Fruit fly (Drosophila melanogaster) whole organism, embryonic: ENCODE data around the gene CG5612.

ENCODE experiments used
- Antp ChIP-seq: fragments of 200-800 bp; sonication (Bioruptor generic); optimal IDR thresholded peaks from 3 replicates; lab custom pipeline; 2016; ENCODE audit warnings: missing biosample characterization, missing genetic modification characterization
- Atf-2 ChIP-seq: fragments of 200-800 bp; sonication (Bioruptor generic); optimal IDR thresholded peaks from 2 replicates; lab custom pipeline; 2016; ENCODE audit warnings: missing biosample characterization, missing genetic modification characterization
- B-H1 ChIP-seq: fragments of 200-800 bp; sonication (Bioruptor generic); IDR thresholded peaks from 3 replicates; pipeline ENCODE4 v1.3.6; 2022; ENCODE audit warnings: missing biosample characterization, missing genetic modification characterization
- Bdp1 ChIP-seq: fragments of 200-800 bp; sonication (Bioruptor generic); optimal IDR thresholded peaks from 3 replicates; lab custom pipeline; 2016; ENCODE audit warnings: missing biosample characterization, missing genetic modification characterization
- CG10543 ChIP-seq: fragments of 200-800 bp; sonication (Bioruptor generic); optimal IDR thresholded peaks from 3 replicates; lab custom pipeline; 2017; ENCODE audit warnings: missing biosample characterization, mild to moderate bottlenecking, missing genetic modification characterization, moderate library complexity
- CG13287 ChIP-seq: fragments of 200-800 bp; sonication (Bioruptor generic); IDR thresholded peaks from 2 replicates; pipeline ENCODE4 v1.3.6; 2022; ENCODE audit warnings: missing biosample characterization, missing genetic modification characterization; ENCODE audit not compliant: partially characterized antibody
- CG13424 ChIP-seq: fragments of 200-800 bp; sonication (Bioruptor generic); optimal IDR thresholded peaks from 2 replicates; lab custom pipeline; 2019; ENCODE audit warnings: missing biosample characterization, mild to moderate bottlenecking, missing genetic modification characterization, moderate library complexity
- CG1603 ChIP-seq: fragments of 200-800 bp; sonication (Bioruptor generic); optimal IDR thresholded peaks from 2 replicates; lab custom pipeline; 2019; ENCODE audit warnings: missing biosample characterization, mild to moderate bottlenecking, missing genetic modification characterization, moderate library complexity
- CG16813 ChIP-seq: fragments of 200-800 bp; sonication (Bioruptor generic); IDR thresholded peaks from 3 replicates; pipeline ENCODE4 v1.3.6; 2022; ENCODE audit warnings: missing biosample characterization, missing genetic modification characterization; ENCODE audit not compliant: partially characterized antibody
- CG33213 ChIP-seq: fragments of 200-800 bp; sonication (Bioruptor generic); optimal IDR thresholded peaks from 3 replicates; lab custom pipeline; 2016; ENCODE audit warnings: missing biosample characterization, missing genetic modification characterization
- CG34422 ChIP-seq: fragments of 200-800 bp; sonication (Bioruptor generic); IDR thresholded peaks from 3 replicates; pipeline ENCODE4 v1.3.6; 2022; ENCODE audit warnings: missing biosample characterization, missing genetic modification characterization
- CG4404 ChIP-seq: fragments of 200-800 bp; sonication (Bioruptor generic); IDR thresholded peaks from 2 replicates; pipeline ENCODE4 v1.3.6; 2022; ENCODE audit warnings: missing biosample characterization, missing genetic modification characterization
- CG4424 ChIP-seq: fragments of 200-800 bp; sonication (Bioruptor generic); optimal IDR thresholded peaks from 3 replicates; lab custom pipeline; 2016; ENCODE audit warnings: missing biosample characterization, missing genetic modification characterization
- CG4820 ChIP-seq: fragments of 200-800 bp; sonication (Bioruptor generic); optimal IDR thresholded peaks from 3 replicates; lab custom pipeline; 2016; ENCODE audit warnings: missing biosample characterization, missing genetic modification characterization
- CG5245 ChIP-seq: fragments of 200-800 bp; sonication (Bioruptor generic); optimal IDR thresholded peaks from 3 replicates; lab custom pipeline; 2016; ENCODE audit warnings: missing biosample characterization, missing genetic modification characterization
- CG6683 ChIP-seq: fragments of 200-800 bp; sonication (Bioruptor generic); optimal IDR thresholded peaks from 2 replicates; lab custom pipeline; 2017; ENCODE audit warnings: missing biosample characterization, mild to moderate bottlenecking, missing genetic modification characterization, missing genetic modification reagents
- CG7357 ChIP-seq: fragments of 200-800 bp; sonication (Bioruptor generic); IDR thresholded peaks from 3 replicates; pipeline ENCODE4 v1.3.6; 2022; ENCODE audit warnings: missing biosample characterization, missing genetic modification characterization
- CG7745 ChIP-seq: fragments of 200-800 bp; sonication (Bioruptor generic); optimal IDR thresholded peaks from 2 replicates; lab custom pipeline; 2018; ENCODE audit warnings: missing biosample characterization, mild to moderate bottlenecking, missing genetic modification characterization, moderate library complexity
- CG9215 ChIP-seq: fragments of 200-800 bp; sonication (Bioruptor generic); IDR thresholded peaks from 2 replicates; pipeline ENCODE4 v1.3.6; 2022; ENCODE audit warnings: missing biosample characterization, missing genetic modification characterization
- CG9817 ChIP-seq: fragments of 200-800 bp; sonication (Bioruptor generic); optimal IDR thresholded peaks from 2 replicates; lab custom pipeline; 2018; ENCODE audit warnings: missing biosample characterization, mild to moderate bottlenecking, missing genetic modification characterization, moderate library complexity
- Camta ChIP-seq: fragments of 200-800 bp; sonication (Bioruptor generic); optimal IDR thresholded peaks from 2 replicates; lab custom pipeline; 2016; ENCODE audit warnings: missing biosample characterization, missing genetic modification characterization
- CoRest ChIP-seq: fragments of 200-800 bp; sonication (Bioruptor generic); optimal IDR thresholded peaks from 3 replicates; lab custom pipeline; 2018; ENCODE audit warnings: missing biosample characterization, mild to moderate bottlenecking, missing genetic modification characterization, moderate library complexity
- Dad ChIP-seq: fragments of 200-800 bp; sonication (Bioruptor generic); optimal IDR thresholded peaks from 3 replicates; lab custom pipeline; 2016; ENCODE audit warnings: missing biosample characterization, missing genetic modification characterization
- ERR ChIP-seq: fragments of 200-800 bp; sonication (Bioruptor generic); optimal IDR thresholded peaks from 2 replicates; lab custom pipeline; 2016; ENCODE audit warnings: missing biosample characterization, missing genetic modification characterization
- Ets65A ChIP-seq: fragments of 200-800 bp; sonication (Bioruptor generic); peaks from one replicate; lab custom pipeline; 2016; ENCODE audit warnings: missing biosample characterization, missing genetic modification characterization
- Fer2 ChIP-seq: fragments of 200-800 bp; sonication (Bioruptor generic); optimal IDR thresholded peaks from 2 replicates; lab custom pipeline; 2018; ENCODE audit warnings: missing biosample characterization, mild to moderate bottlenecking, missing genetic modification characterization, moderate library complexity
- HHEX ChIP-seq: fragments of 200-800 bp; sonication (Bioruptor generic); optimal IDR thresholded peaks from 3 replicates; lab custom pipeline; 2017; ENCODE audit warnings: missing biosample characterization, mild to moderate bottlenecking, missing genetic modification characterization, missing genetic modification reagents
- HLH54F ChIP-seq: fragments of 200-800 bp; sonication (Bioruptor generic); optimal IDR thresholded peaks from 3 replicates; lab custom pipeline; 2016; ENCODE audit warnings: missing biosample characterization, missing genetic modification characterization
- Hr3 ChIP-seq: fragments of 200-800 bp; sonication (Bioruptor generic); optimal IDR thresholded peaks from 3 replicates; lab custom pipeline; 2016; ENCODE audit warnings: missing biosample characterization, missing genetic modification characterization
- Hr51 ChIP-seq, 2 experiments: fragments of 200-800 bp; sonication (Bioruptor generic); optimal IDR thresholded peaks; 2 replicates in 1 of 2; 3 replicates in 1 of 2; lab custom pipeline; 2016 to 2018; ENCODE audit warnings: missing biosample characterization in 2 of 2, missing genetic modification characterization in 2 of 2, mild to moderate bottlenecking in 1 of 2, moderate library complexity in 1 of 2
- Kr ChIP-seq: fragments of 200-800 bp; sonication (Bioruptor generic); optimal IDR thresholded peaks from 2 replicates; lab custom pipeline; 2017; ENCODE audit warnings: missing biosample characterization, mild to moderate bottlenecking, missing genetic modification characterization
- Nf-YB ChIP-seq: fragments of 200-800 bp; sonication (Bioruptor generic); optimal IDR thresholded peaks from 3 replicates; lab custom pipeline; 2019; ENCODE audit warnings: missing biosample characterization, mild to moderate bottlenecking, missing genetic modification characterization, moderate library complexity
- Sin3A ChIP-seq: fragments of >200 bp; optimal IDR thresholded peaks from 2 replicates; lab custom pipeline; 2018
- az2 ChIP-seq: fragments of 200-800 bp; sonication (Bioruptor generic); optimal IDR thresholded peaks from 3 replicates; lab custom pipeline; 2016; ENCODE audit warnings: missing biosample characterization, missing genetic modification characterization
- bowl ChIP-seq: fragments of 200-800 bp; sonication (Bioruptor generic); IDR thresholded peaks from 2 replicates; pipeline ENCODE4 v1.3.6; 2022; ENCODE audit warnings: missing biosample characterization, missing genetic modification characterization
- bsh ChIP-seq, 2 experiments: fragments of 200-800 bp; sonication (Bioruptor generic); optimal IDR thresholded peaks; 2 replicates each; lab custom pipeline; 2017 to 2018; ENCODE audit warnings: mild to moderate bottlenecking in 2 of 2, missing biosample characterization in 2 of 2, missing genetic modification characterization in 2 of 2, moderate library complexity in 1 of 2
- dimm ChIP-seq: fragments of 200-800 bp; sonication (Bioruptor generic); IDR thresholded peaks from 2 replicates; pipeline ENCODE4 v1.3.6; 2022; ENCODE audit warnings: missing biosample characterization, missing genetic modification characterization
- fd102C ChIP-seq: fragments of 200-800 bp; sonication (Bioruptor generic); optimal IDR thresholded peaks from 2 replicates; lab custom pipeline; 2018; ENCODE audit warnings: missing biosample characterization, mild to moderate bottlenecking, missing genetic modification characterization, moderate library complexity
- hbn ChIP-seq: fragments of 200-800 bp; sonication (Bioruptor generic); IDR thresholded peaks from 2 replicates; pipeline ENCODE4 v1.3.6; 2022; ENCODE audit warnings: missing biosample characterization, missing genetic modification characterization; ENCODE audit not compliant: partially characterized antibody
- kni ChIP-seq: fragments of 200-800 bp; sonication (Bioruptor generic); optimal IDR thresholded peaks from 3 replicates; lab custom pipeline; 2017; ENCODE audit warnings: mild to moderate bottlenecking, missing biosample characterization, missing genetic modification reagents, missing genetic modification characterization
- lab ChIP-seq: fragments of 200-800 bp; sonication (Bioruptor generic); optimal IDR thresholded peaks from 3 replicates; lab custom pipeline; 2017; ENCODE audit warnings: missing biosample characterization, missing genetic modification characterization, mild to moderate bottlenecking, moderate library complexity, missing genetic modification reagents
- lbe ChIP-seq: fragments of 200-800 bp; sonication (Bioruptor generic); optimal IDR thresholded peaks from 2 replicates; lab custom pipeline; 2016; ENCODE audit warnings: missing biosample characterization, mild to moderate bottlenecking, missing genetic modification characterization
- mam ChIP-seq: fragments of 200-800 bp; sonication (Bioruptor generic); optimal IDR thresholded peaks from 3 replicates; lab custom pipeline; 2016; ENCODE audit warnings: missing biosample characterization, missing genetic modification characterization
- onecut ChIP-seq: fragments of 200-800 bp; sonication (Bioruptor generic); IDR thresholded peaks from 2 replicates; pipeline ENCODE4 v1.3.6; 2022; ENCODE audit warnings: missing biosample characterization, missing genetic modification characterization
- pho ChIP-seq: fragments of 200-800 bp; sonication (Bioruptor generic); optimal IDR thresholded peaks from 2 replicates; lab custom pipeline; 2016; ENCODE audit warnings: missing biosample characterization, missing genetic modification characterization
- scrt ChIP-seq: fragments of 200-800 bp; sonication (Bioruptor generic); optimal IDR thresholded peaks from 2 replicates; lab custom pipeline; 2018; ENCODE audit warnings: missing biosample characterization, mild to moderate bottlenecking, missing genetic modification characterization, moderate library complexity
- slou ChIP-seq: fragments of 200-800 bp; sonication (Bioruptor generic); optimal IDR thresholded peaks from 3 replicates; lab custom pipeline; 2016; ENCODE audit warnings: missing biosample characterization, missing genetic modification characterization
- slp2 ChIP-seq: fragments of 200-800 bp; sonication (Bioruptor generic); optimal IDR thresholded peaks from 2 replicates; lab custom pipeline; 2016; ENCODE audit warnings: missing biosample characterization, missing genetic modification characterization
- vfl ChIP-seq: fragments of 200-800 bp; sonication (Bioruptor generic); optimal IDR thresholded peaks from 2 replicates; lab custom pipeline; 2016; ENCODE audit warnings: missing biosample characterization, missing genetic modification characterization
- vnd ChIP-seq: fragments of 200-800 bp; sonication (Bioruptor generic); IDR thresholded peaks from 3 replicates; pipeline ENCODE4 v1.3.6; 2022; ENCODE audit warnings: missing biosample characterization, missing genetic modification characterization; ENCODE audit not compliant: partially characterized antibody

The CG5612 gene

DNA sequence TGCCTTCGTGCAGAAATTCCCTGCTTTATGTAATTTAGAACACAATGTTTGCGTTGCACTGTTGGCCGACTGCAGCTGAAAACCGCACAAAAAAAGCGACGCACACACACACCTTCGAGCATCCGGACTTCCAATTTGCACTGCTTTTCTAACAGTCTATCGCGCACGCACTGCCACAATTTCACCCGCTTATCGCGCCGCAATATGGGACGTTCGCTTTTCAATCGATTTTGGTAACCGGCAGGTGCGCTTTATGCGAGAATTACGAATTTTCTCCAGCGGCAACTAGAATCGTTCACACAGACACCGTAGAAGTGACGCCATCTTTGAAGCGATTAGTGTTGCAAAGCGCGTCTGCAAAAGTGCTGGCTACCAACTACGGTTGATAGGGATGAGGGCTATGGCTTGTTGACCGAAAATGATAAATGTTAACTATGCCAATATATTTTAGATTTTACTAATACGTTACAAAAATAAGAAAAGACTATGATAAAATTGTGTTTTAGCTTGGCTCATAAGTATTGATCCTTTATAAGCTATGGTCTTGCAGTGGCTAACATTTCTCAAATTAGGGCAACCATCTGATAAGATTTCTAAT, 43.8 kb downstream of the CG5612 start, which contains the start of gene wdb (continued):
- TF ChIP-seq Dad (GFP tag; lab: Kevin White, UChicago) (peak; percentile 47), Nf-YB (GFP tag; lab: Kevin White, UChicago) (no peak), CG34422 (GFP tag; lab: Robert Waterston, UW) (no peak), CG6683 (no peak), Hr51 (GFP tag; optimal IDR thresholded peaks at IDR 0.05; lab: Kevin White, UChicago) (peak in 1 of 2 experiments; percentile 27), CG1603 (tag; lab: Kevin White, UChicago) (no peak), HHEX (GFP tag; lab: Kevin White, UChicago) (peak; percentile 42), onecut (GFP tag; lab: Robert Waterston, UW) (no peak), pho (GFP tag; lab: Kevin White, UChicago) (peak; percentile 63), kni (GFP tag; lab: Kevin White, UChicago) (no peak), CG4820 (GFP tag; lab: Kevin White, UChicago) (peak; percentile 28), mam (GFP tag; lab: Kevin White, UChicago) (peak; percentile 78), CG4404 (GFP tag; lab: Robert Waterston, UW) (no peak), Kr (GFP tag; lab: Kevin White, UChicago) (no peak), Fer2 (peak; percentile 38), lab (GFP tag; lab: Kevin White, UChicago) (no peak), fd102C (no peak), CG13424 (tag; lab: Kevin White, UChicago) (peak; percentile 31), CG9817 (tag; lab: Kevin White, UChicago) (peak; percentile 60), bowl (no peak), az2 (GFP tag; lab: Kevin White, UChicago) (peak; percentile 45), CG7745 (tag; lab: Kevin White, UChicago) (no peak), CG4424 (GFP tag; lab: Kevin White, UChicago) (peak; percentile 46), Camta (GFP tag; lab: Kevin White, UChicago) (peak; percentile 0), B-H1 (GFP tag; lab: Robert Waterston, UW) (no peak), vfl (GFP tag; lab: Kevin White, UChicago) (peak; percentile 52), CG9215 (GFP tag; lab: Robert Waterston, UW) (no peak), Bdp1 (GFP tag; lab: Kevin White, UChicago) (peak; percentile 17), CG10543 (GFP tag; lab: Kevin White, UChicago) (peak; percentile 28), CoRest (peak; percentile 60), lbe (GFP tag; lab: Kevin White, UChicago) (peak; percentile 10), Atf-2 (GFP tag; lab: Kevin White, UChicago) (peak; percentile 24), scrt (GFP tag; lab: Kevin White, UChicago) (no peak), ERR (GFP tag; lab: Kevin White, UChicago) (peak; percentile 15), Ets65A (GFP tag; lab: Kevin White, UChicago) (peak; percentile 96), CG7357 (GFP tag; lab: Robert Waterston, UW) (peak; percentile 61; the same call in 2 of the 3 replicates), CG13287 (GFP tag; lab: Robert Waterston, UW) (no peak), CG16813 (GFP tag; lab: Robert Waterston, UW) (no peak), CG5245 (GFP tag; lab: Kevin White, UChicago) (peak; percentile 32), CG33213 (peak; percentile 26), hbn (no peak), dimm (GFP tag; lab: Robert Waterston, UW) (no peak), HLH54F (GFP tag; lab: Kevin White, UChicago) (peak; percentile 68), slou (GFP tag; lab: Kevin White, UChicago) (peak; percentile 9), bsh (GFP tag; optimal IDR thresholded peaks at IDR 0.05; lab: Kevin White, UChicago) (peak in 1 of 2 experiments; percentile 33), Sin3A (lab: Kevin White, UChicago) (peak; percentile 32), Hr3 (GFP tag; lab: Kevin White, UChicago) (peak; percentile 24), vnd (no peak), slp2 (GFP tag; lab: Kevin White, UChicago) (peak; percentile 64), Antp (GFP tag; lab: Kevin White, UChicago) (peak; percentile 74)
